Worm (Caenorhabditis elegans) whole organism, early embryonic: ENCODE data around the gene tpk-1.

Experiments used
- B0310.2 ChIP-seq: sonication (generic microtip); optimal IDR thresholded peaks from 2 replicates; lab custom pipeline; 2016; ENCODE audit warnings: mild to moderate bottlenecking, missing genetic modification characterization, missing compliant biosample characterization
- F13C5.2 ChIP-seq: sonication (generic microtip); optimal IDR thresholded peaks from 2 replicates; lab custom pipeline; 2017; ENCODE audit warnings: mild to moderate bottlenecking, missing genetic modification characterization, inconsistent platforms, missing compliant biosample characterization
- aly-1 ChIP-seq: sonication (generic microtip); optimal IDR thresholded peaks from 2 replicates; lab custom pipeline; 2016; ENCODE audit warnings: missing genetic modification characterization, missing compliant biosample characterization
- ama-1 ChIP-seq: fragments of 150-350 bp; optimal IDR thresholded peaks from 2 replicates; lab custom pipeline; 2014
- ceh-13 ChIP-seq: fragments of 200-800 bp; sonication (Bioruptor generic); optimal IDR thresholded peaks from 2 replicates; lab custom pipeline; 2018; ENCODE audit warnings: mild to moderate bottlenecking, missing genetic modification characterization, missing compliant biosample characterization
- ceh-36 ChIP-seq: sonication (generic microtip); optimal IDR thresholded peaks from 2 replicates; lab custom pipeline; 2016; ENCODE audit warnings: missing genetic modification characterization, inconsistent platforms, missing compliant biosample characterization
- ets-7 ChIP-seq: sonication (generic microtip); optimal IDR thresholded peaks from 2 replicates; lab custom pipeline; 2016; ENCODE audit warnings: missing genotype, missing genetic modification characterization, missing compliant biosample characterization
- flt-1 ChIP-seq: fragments of 200-800 bp; sonication (Bioruptor generic); IDR thresholded peaks from 2 replicates; pipeline ENCODE4 v1.3.6; 2022; ENCODE audit warnings: missing genetic modification characterization, missing compliant biosample characterization
- hmbx-1 ChIP-seq: sonication (generic microtip); optimal IDR thresholded peaks from 2 replicates; lab custom pipeline; 2016; ENCODE audit warnings: mild to moderate bottlenecking, missing genetic modification characterization, missing compliant biosample characterization
- hmg-4 ChIP-seq: fragments of 200-800 bp; sonication (Bioruptor generic); optimal IDR thresholded peaks from 2 replicates; lab custom pipeline; 2018; ENCODE audit warnings: mild to moderate bottlenecking, missing genetic modification characterization, missing compliant biosample characterization
- hnd-1 ChIP-seq: sonication (generic microtip); optimal IDR thresholded peaks from 2 replicates; lab custom pipeline; 2016; ENCODE audit warnings: missing genetic modification characterization, missing compliant biosample characterization
- pes-1 ChIP-seq: fragments of 200-800 bp; sonication (Bioruptor generic); IDR thresholded peaks from 2 replicates; pipeline ENCODE4 v1.3.6; 2022; ENCODE audit warnings: missing genetic modification reagents, missing genetic modification characterization, missing compliant biosample characterization
- scrt-1 ChIP-seq: fragments of 200-800 bp; sonication (Bioruptor generic); IDR thresholded peaks from 2 replicates; pipeline ENCODE4 v1.3.6; 2022; ENCODE audit warnings: missing genetic modification characterization, missing compliant biosample characterization
- sea-1 ChIP-seq: fragments of 200-800 bp; sonication (Bioruptor generic); conservative IDR thresholded peaks from 2 replicates; pipeline ENCODE4 v1.3.6; 2022; ENCODE audit warnings: missing genetic modification characterization, missing compliant biosample characterization
- tbx-11 ChIP-seq: fragments of 200-800 bp; sonication (Bioruptor generic); IDR thresholded peaks from 2 replicates; pipeline ENCODE4 v1.3.6; 2022; ENCODE audit warnings: missing genetic modification characterization, missing compliant biosample characterization
- tbx-37 ChIP-seq: fragments of 200-800 bp; sonication (Bioruptor generic); conservative IDR thresholded peaks from 2 replicates; pipeline ENCODE4 v1.3.6; 2022; ENCODE audit warnings: missing genetic modification reagents, missing genetic modification characterization, missing compliant biosample characterization
- tra-4 ChIP-seq: sonication (generic microtip); optimal IDR thresholded peaks from 2 replicates; lab custom pipeline; 2017; ENCODE audit warnings: missing genetic modification characterization, missing compliant biosample characterization

The tpk-1 gene

DNA sequence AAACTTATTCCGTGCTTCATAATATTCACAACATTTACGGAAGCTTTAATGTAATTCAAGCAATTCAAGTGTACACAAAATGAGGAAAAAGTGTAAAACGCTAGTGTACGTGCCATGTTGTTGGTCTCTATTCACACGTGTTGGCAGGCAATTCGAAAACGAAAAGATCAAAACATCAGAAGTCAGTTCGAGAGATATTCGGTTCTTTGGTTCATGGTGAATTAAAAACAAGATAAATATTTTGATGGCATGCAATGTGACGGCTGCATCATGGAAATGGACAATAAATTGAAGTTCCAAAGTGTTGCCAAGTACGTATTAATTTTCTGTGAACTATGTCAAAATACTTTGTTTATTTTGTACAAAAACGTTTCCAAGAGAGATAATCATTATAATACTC lies 10.1 kb downstream of the tpk-1 start:
- no peak for TF ChIP-seq sea-1 (GFP tag; lab: Robert Waterston, UW)
- no peak for TF ChIP-seq hmbx-1 (tag; lab: Kevin White, UChicago)
- TF ChIP-seq hmg-4 (GFP tag; lab: Kevin White, UChicago) = no peak
- TF ChIP-seq ceh-36 (tag; lab: Kevin White, UChicago) = no peak
- TF ChIP-seq B0310.2 = no peak
- no peak for TF ChIP-seq pes-1 (GFP tag; lab: Robert Waterston, UW)
- no peak for TF ChIP-seq ceh-13
- TF ChIP-seq flt-1 (GFP tag; lab: Robert Waterston, UW) = no peak
- TF ChIP-seq ama-1 (lab: Kevin White, UChicago) = no peak
- no peak for TF ChIP-seq F13C5.2
- no peak for TF ChIP-seq tbx-11 (GFP tag; lab: Robert Waterston, UW)

- TF ChIP-seq tbx-37 = no peak
- TF ChIP-seq scrt-1 (GFP tag; lab: Robert Waterston, UW) = no peak
- TF ChIP-seq ets-7 (tag; lab: Kevin White, UChicago) = no peak
- no peak for TF ChIP-seq ceh-36 (tag; lab: Kevin White, UChicago)
- TF ChIP-seq sea-1 (GFP tag; lab: Robert Waterston, UW) = no peak
- no peak for TF ChIP-seq ama-1 (lab: Kevin White, UChicago)
- no peak for TF ChIP-seq tbx-11 (GFP tag; lab: Robert Waterston, UW)
- no peak for TF ChIP-seq aly-1 (tag; lab: Kevin White, UChicago)
- no peak for TF ChIP-seq pes-1 (GFP tag; lab: Robert Waterston, UW)
These were observed 11.3 kb downstream of the tpk-1 start, which contains the start of gene glb-1 for ce11 chrIII:8923240-8923734. TSS of gene glb-1 (minus strand) at chrIII:8923290.

DNA sequence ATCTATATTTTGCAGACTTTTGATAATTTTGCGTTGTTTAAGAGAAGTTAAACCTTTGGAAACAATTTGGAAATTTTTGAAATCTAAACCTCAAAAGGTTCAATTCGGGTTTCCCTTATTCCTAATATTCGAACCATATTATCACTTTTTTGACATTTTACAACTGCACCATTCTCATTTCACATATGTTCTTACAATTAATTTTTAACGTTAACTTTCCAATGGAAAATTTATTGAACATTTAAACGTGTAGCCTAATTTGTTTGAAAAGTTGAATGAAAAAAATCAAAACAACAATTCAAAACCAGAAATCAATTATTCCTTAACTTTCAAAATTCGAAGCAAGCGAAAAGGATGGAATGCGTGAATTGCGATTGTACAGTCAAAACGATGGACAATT lies 12.0 kb downstream of the tpk-1 start, which contains the start of gene ZK637.12:
Gene ZK637.12 (plus strand): TSS at position 301 of the 400 bp plus-strand sequence.
- TF ChIP-seq F13C5.2 (no peak), pes-1 (GFP tag; lab: Robert Waterston, UW) (no peak), hnd-1 (tag; lab: Kevin White, UChicago) (no peak), scrt-1 (GFP tag; lab: Robert Waterston, UW) (no peak), ama-1 (lab: Kevin White, UChicago) (no peak), aly-1 (tag; lab: Kevin White, UChicago) (no peak), tbx-11 (GFP tag; lab: Robert Waterston, UW) (no peak), hmbx-1 (tag; lab: Kevin White, UChicago) (no peak), ceh-36 (tag; lab: Kevin White, UChicago) (no peak), B0310.2 (no peak), hmg-4 (GFP tag; lab: Kevin White, UChicago) (no peak), ets-7 (tag; lab: Kevin White, UChicago) (no peak), flt-1 (GFP tag; lab: Robert Waterston, UW) (no peak), ceh-13 (no peak), tra-4 (no peak)

DNA sequence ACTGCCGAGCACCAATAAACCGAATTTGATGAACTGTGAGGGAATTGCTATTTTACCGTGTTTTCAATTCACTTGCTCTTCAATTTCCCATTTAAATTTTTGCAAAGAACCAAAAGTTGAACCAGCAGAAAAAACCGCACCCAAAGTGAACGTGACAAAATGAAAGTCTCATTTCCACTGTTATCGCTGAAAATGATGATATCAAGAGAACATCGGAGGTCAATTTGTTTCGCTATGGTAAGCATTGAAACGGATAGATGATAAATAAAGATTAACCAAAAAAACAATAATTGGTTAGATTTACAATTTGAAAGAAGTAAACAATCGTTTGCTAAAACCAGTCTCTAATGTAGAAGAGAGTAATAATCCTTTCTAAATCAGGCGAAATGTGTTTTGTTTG lies 13.6 kb downstream of the tpk-1 start:
- no peak for TF ChIP-seq hnd-1 (tag; lab: Kevin White, UChicago)
- TF ChIP-seq pes-1 (GFP tag; lab: Robert Waterston, UW) = no peak
- TF ChIP-seq tbx-11 (GFP tag; lab: Robert Waterston, UW) = no peak
- TF ChIP-seq aly-1 (tag; lab: Kevin White, UChicago) = no peak
- TF ChIP-seq hmbx-1 (tag; lab: Kevin White, UChicago) = no peak
- no peak for TF ChIP-seq scrt-1 (GFP tag; lab: Robert Waterston, UW)
- no peak for TF ChIP-seq tra-4
- TF ChIP-seq ceh-13 = no peak
- no peak for TF ChIP-seq flt-1 (GFP tag; lab: Robert Waterston, UW)

ce11 chrIII:8926512-8926911 lies 14.6 kb downstream of the tpk-1 start:
- TF ChIP-seq ets-7 (tag; lab: Kevin White, UChicago) = no peak
- TF ChIP-seq flt-1 (GFP tag; lab: Robert Waterston, UW) = no peak
- TF ChIP-seq hnd-1 (tag; lab: Kevin White, UChicago) = no peak
- TF ChIP-seq hmg-4 (GFP tag; lab: Kevin White, UChicago) = no peak
- TF ChIP-seq ceh-36 (tag; lab: Kevin White, UChicago) = no peak
- TF ChIP-seq ama-1 (lab: Kevin White, UChicago) = no peak
- TF ChIP-seq B0310.2 = no peak
- no peak for TF ChIP-seq pes-1 (GFP tag; lab: Robert Waterston, UW)
- TF ChIP-seq scrt-1 (GFP tag; lab: Robert Waterston, UW) = no peak
- TF ChIP-seq sea-1 (GFP tag; lab: Robert Waterston, UW) = no peak
- TF ChIP-seq tbx-11 (GFP tag; lab: Robert Waterston, UW) = no peak
- TF ChIP-seq F13C5.2 = no peak
- no peak for TF ChIP-seq hmbx-1 (tag; lab: Kevin White, UChicago)
- TF ChIP-seq tra-4 = no peak
- no peak for TF ChIP-seq aly-1 (tag; lab: Kevin White, UChicago)
- TF ChIP-seq tbx-37 = no peak
- TF ChIP-seq ceh-13 = no peak

- TF ChIP-seq ceh-36 (tag; lab: Kevin White, UChicago) = no peak
- no peak for TF ChIP-seq hmg-4 (GFP tag; lab: Kevin White, UChicago)
- no peak for TF ChIP-seq hnd-1 (tag; lab: Kevin White, UChicago)
- no peak for TF ChIP-seq B0310.2
- no peak for TF ChIP-seq tbx-11 (GFP tag; lab: Robert Waterston, UW)
- TF ChIP-seq pes-1 (GFP tag; lab: Robert Waterston, UW) = no peak
- TF ChIP-seq hmbx-1 (tag; lab: Kevin White, UChicago) = no peak
- no peak for TF ChIP-seq ceh-13
- TF ChIP-seq tbx-37 = no peak
These were observed 17.8 kb downstream of the tpk-1 start, which contains the start of gene arrd-15 for ce11 chrIII:8929723-8930122. TSS of gene arrd-15 (plus strand) at chrIII:8930023.

DNA sequence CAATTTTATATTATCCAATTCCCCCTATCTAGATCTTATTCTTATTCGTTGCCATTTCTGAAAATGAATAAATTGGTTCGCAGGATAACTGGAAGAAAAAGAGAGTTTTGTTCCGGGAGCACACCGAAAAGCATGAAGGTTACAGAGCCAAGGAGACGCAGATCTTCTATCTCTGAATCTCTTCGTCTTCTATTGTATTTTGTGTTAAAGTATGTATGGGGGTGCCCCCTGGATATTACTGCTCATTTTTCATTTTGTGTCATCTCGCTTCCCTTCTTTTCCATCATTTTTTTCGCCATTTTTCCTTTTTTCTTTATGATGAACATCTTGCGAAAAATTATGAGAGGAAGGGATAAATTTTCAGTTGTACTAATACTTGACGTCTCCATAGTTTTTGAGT lies 21.8 kb downstream of the tpk-1 start:
- TF ChIP-seq aly-1 (tag; lab: Kevin White, UChicago) (no peak), ama-1 (lab: Kevin White, UChicago) (no peak), ceh-13 (no peak), hnd-1 (tag; lab: Kevin White, UChicago) (no peak), flt-1 (GFP tag; lab: Robert Waterston, UW) (no peak), sea-1 (GFP tag; lab: Robert Waterston, UW) (no peak), ets-7 (tag; lab: Kevin White, UChicago) (no peak), scrt-1 (GFP tag; lab: Robert Waterston, UW) (no peak), hmbx-1 (tag; lab: Kevin White, UChicago) (no peak), B0310.2 (no peak), tra-4 (no peak), pes-1 (GFP tag; lab: Robert Waterston, UW) (no peak), ceh-36 (tag; lab: Kevin White, UChicago) (no peak), tbx-11 (GFP tag; lab: Robert Waterston, UW) (no peak), F13C5.2 (no peak), hmg-4 (GFP tag; lab: Kevin White, UChicago) (no peak), tbx-37 (no peak)
